Fruit fly (Drosophila melanogaster): ENCODE results near the gene AhcyL1.

AhcyL1 gene

DNA sequence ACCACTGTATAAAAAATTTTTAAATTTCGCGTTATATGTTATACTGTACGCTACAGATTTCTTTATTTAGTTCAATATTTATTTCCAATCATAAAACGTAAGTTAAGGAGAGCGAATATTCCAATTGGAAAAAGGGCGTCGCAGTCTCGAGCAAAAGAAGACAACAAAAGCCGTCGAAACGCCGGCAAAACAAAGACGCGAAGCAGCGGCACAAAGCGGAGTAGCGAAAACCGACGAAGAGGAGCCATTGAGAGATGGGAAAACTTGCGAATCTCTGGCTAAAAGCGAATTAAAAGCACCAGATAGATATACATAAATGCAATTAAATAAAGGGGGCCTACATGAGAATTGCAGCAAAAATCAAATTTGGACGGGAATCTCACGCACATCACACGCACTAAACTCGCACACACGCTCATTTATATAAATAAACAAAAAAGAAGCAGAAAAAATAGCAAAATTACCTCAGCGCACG lies 6.3 kb downstream of the AhcyL1 start:
- TF ChIP-seq CG12768 (GFP tag; optimal IDR thresholded peaks at IDR 0.05) (no peak), Mnt (GFP tag; optimal IDR thresholded peaks at IDR 0.05) (peak; percentile 25), bab1 (GFP tag; optimal IDR thresholded peaks at IDR 0.05) (no peak), tj (GFP tag; optimal IDR thresholded peaks at IDR 0.05) (no peak), cnc (optimal IDR thresholded peaks at IDR 0.05) (no peak)

DNA sequence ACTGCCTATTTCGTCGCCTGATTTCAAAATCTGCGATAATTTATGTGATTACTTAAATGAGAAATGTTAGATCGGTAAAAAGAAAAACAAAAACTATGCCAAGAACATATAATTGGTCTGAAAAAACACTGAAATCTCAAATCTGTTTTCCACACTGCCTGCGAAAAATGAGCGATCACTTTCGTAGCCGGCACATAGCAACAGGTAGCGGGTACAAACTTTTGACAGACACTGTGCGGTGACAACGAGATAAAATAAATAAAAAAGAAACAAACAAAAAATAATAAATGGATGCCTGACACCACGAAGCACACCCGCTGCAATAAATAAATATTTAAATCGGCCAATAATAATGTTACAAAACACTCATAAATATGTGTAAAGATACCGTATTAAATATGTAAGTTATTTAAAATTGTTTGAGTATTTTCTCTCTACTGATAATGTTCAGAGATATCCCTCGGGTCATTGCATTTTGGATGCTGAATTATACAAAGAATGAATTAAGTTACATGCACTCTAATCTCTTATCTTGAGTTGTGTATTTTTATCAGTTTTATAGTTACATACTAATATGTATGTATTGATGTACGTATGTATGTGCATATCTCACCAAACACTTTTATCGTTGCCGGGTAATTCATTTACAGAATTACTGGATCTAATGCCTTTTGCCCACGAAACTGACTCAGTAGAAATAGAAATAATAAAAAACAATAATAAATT lies 6.9 kb downstream of the AhcyL1 start:
- peak; percentile 94 for TF ChIP-seq kay (GFP tag; ENCODE audit: borderline replicate concordance)
- no peak for TF ChIP-seq Mnt (GFP tag; optimal IDR thresholded peaks at IDR 0.05)

DNA sequence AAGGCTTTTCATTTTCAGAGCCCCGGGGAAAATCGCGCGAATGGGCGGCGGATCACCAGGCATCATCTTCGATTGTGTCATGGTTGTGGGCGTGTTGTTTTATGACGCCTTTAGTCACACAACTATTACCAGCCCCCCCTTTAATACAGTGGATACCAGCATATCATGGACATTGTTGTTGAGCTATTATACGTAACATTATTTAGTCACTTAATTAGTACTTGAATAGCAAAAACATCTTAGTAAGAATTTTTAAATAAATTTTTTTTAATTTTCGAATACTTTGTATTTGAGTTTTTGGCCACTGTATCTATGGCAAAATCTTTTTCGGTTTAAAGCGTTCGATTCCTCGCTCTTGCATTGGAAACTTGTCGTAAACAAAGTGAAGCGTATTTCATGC lies 8.4 kb downstream of the AhcyL1 start:
- TF ChIP-seq Crg-1 (GFP tag; optimal IDR thresholded peaks at IDR 0.05) (no peak), CG7045 (GFP tag; optimal IDR thresholded peaks at IDR 0.05) (no peak), cic (GFP tag; optimal IDR thresholded peaks at IDR 0.05) (no peak), CG1620 (GFP tag; optimal IDR thresholded peaks at IDR 0.05) (no peak), Clk (GFP tag; optimal IDR thresholded peaks at IDR 0.05) (no peak), toe (GFP tag; optimal IDR thresholded peaks at IDR 0.05) (no peak)

DNA sequence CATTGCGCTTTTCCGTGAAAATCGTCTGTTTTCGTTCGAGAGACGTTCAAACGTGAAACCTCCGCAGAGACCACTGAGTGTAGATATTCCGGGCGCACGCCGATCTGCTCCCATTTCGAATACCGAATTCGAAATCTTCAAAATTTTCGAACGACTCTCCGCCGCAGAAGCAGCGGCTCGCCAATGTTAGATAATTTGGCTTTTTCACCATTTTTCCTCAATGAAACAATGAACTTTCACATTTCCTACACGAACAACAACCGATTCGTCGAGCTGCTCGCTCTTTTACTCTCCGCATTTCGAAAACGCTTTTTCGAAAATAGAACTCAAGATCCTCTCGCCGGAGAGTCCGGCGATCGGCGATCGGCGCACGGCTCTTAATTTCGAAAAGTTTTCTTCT lies 10.0 kb downstream of the AhcyL1 start:
- TF ChIP-seq CG7045 (GFP tag; optimal IDR thresholded peaks at IDR 0.05) (no peak), CG14711 (tag; optimal IDR thresholded peaks at IDR 0.05) (no peak), cic (GFP tag; optimal IDR thresholded peaks at IDR 0.05) (no peak), bab1 (GFP tag; optimal IDR thresholded peaks at IDR 0.05) (no peak), CG11617 (GFP tag; optimal IDR thresholded peaks at IDR 0.05) (no peak), ovo (GFP tag; optimal IDR thresholded peaks at IDR 0.05) (no peak), CG7101 (tag; optimal IDR thresholded peaks at IDR 0.05) (no peak), CG33017 (tag; optimal IDR thresholded peaks at IDR 0.05) (no peak), Mnt (GFP tag; optimal IDR thresholded peaks at IDR 0.05) (no peak), cnc (optimal IDR thresholded peaks at IDR 0.05) (no peak)

DNA sequence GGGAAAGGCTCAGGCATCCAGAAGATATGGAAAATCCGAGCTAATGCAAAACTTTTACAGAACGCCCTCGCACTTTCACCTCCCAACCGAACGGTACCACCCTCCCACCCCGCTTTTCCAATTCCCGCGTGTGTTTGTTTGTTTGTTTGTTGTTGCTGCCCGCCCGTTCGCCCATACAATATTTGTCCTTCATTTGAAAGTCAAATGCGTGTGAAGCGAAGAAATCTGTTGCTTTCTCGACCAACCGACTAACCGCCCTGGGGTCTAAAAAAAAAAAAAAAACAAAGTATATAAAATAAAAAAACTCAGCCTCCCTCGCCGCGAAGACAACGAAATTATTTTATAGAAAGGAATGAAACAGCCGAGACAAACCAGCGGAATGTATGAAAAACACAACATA lies 23.8 kb downstream of the AhcyL1 start:
- TF ChIP-seq CG7101 (tag; optimal IDR thresholded peaks at IDR 0.05) (no peak), CG14711 (tag; optimal IDR thresholded peaks at IDR 0.05) (no peak), CG5204 (GFP tag; optimal IDR thresholded peaks at IDR 0.05) (no peak), CG7045 (GFP tag; optimal IDR thresholded peaks at IDR 0.05) (no peak), tj (GFP tag; optimal IDR thresholded peaks at IDR 0.05) (no peak), bab1 (GFP tag; optimal IDR thresholded peaks at IDR 0.05) (no peak), Crg-1 (GFP tag; optimal IDR thresholded peaks at IDR 0.05) (no peak), CG12768 (GFP tag; optimal IDR thresholded peaks at IDR 0.05) (no peak), kay (GFP tag; ENCODE audit: borderline replicate concordance) (no peak), pad (GFP tag; optimal IDR thresholded peaks at IDR 0.05) (no peak), cnc (optimal IDR thresholded peaks at IDR 0.05) (no peak), Mnt (GFP tag; optimal IDR thresholded peaks at IDR 0.05) (no peak), CG11617 (GFP tag; optimal IDR thresholded peaks at IDR 0.05) (no peak), toe (GFP tag; optimal IDR thresholded peaks at IDR 0.05) (no peak), ovo (GFP tag; optimal IDR thresholded peaks at IDR 0.05) (no peak), cic (GFP tag; optimal IDR thresholded peaks at IDR 0.05) (no peak), CG33017 (tag; optimal IDR thresholded peaks at IDR 0.05) (no peak), Hr96 (GFP tag; optimal IDR thresholded peaks at IDR 0.05) (no peak)

DNA sequence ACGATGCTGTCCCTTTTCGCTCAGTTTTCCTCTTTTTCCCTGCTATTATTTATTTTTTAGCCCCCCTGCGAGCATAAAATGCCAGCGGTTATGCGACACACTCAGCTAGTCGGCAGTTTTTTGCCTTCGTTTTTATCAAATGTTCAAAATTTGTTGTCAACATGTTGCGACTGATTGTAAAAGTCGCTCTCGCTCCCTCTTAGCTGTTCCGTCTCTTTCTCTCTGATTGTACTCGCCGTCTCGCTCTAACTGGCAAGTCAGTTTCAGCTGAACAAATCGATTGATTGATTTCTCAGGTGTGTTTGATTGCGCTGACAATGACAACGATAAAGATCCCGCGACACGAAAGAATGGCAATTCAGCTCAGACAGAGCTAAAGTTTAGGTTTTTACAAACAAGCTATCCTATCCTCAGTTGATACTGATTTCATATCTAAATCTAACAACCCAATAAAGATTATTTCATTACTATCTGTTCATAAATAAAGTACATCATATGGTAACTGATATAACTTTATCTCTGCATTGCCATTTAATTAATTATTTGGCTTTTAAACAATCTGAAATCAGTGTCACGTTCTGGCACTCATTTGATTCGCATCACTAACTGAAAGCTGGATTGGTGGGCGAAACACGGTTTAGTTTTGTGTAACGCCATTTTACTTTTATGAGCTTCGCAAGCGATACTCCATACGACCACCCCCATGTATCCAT lies 26.3 kb downstream of the AhcyL1 start:
- TF ChIP-seq Hr96 (GFP tag; optimal IDR thresholded peaks at IDR 0.05) (no peak), tj (GFP tag; optimal IDR thresholded peaks at IDR 0.05) (no peak), CG11617 (GFP tag; optimal IDR thresholded peaks at IDR 0.05) (no peak)

DNA sequence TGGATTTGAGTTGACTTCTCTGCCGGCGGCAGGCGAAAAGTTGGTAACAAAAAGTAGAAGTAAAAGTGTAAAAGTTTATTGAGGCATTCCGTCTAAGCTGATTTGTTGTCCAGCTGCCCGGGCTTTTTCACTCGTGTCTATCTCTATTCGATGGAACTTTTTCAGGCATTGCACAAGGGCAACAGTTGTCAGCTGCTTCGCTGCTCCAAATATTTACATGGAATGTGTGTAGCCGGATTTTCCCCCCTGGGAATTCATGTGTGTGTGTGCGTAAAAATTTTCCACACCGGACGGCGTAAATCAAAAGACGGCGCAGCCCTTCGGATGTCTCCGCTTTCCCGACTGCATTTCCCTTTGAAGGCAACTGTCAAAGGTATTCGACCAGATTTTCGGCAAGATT lies 27.2 kb downstream of the AhcyL1 start:
- no peak for TF ChIP-seq CG7101 (tag; optimal IDR thresholded peaks at IDR 0.05)
- TF ChIP-seq CG12768 (GFP tag; optimal IDR thresholded peaks at IDR 0.05) = no peak
- no peak for TF ChIP-seq pad (GFP tag; optimal IDR thresholded peaks at IDR 0.05)
- no peak for TF ChIP-seq Mnt (GFP tag; optimal IDR thresholded peaks at IDR 0.05)
- TF ChIP-seq toe (GFP tag; optimal IDR thresholded peaks at IDR 0.05) = no peak
- TF ChIP-seq ovo (GFP tag; optimal IDR thresholded peaks at IDR 0.05) = no peak
- no peak for TF ChIP-seq CG11617 (GFP tag; optimal IDR thresholded peaks at IDR 0.05)
- TF ChIP-seq CG1620 (GFP tag; optimal IDR thresholded peaks at IDR 0.05) = no peak
- TF ChIP-seq Hr96 (GFP tag; optimal IDR thresholded peaks at IDR 0.05) = no peak
- TF ChIP-seq CG33017 (tag; optimal IDR thresholded peaks at IDR 0.05) = no peak
- TF ChIP-seq Clk (GFP tag; optimal IDR thresholded peaks at IDR 0.05) = no peak
- no peak for TF ChIP-seq cnc (optimal IDR thresholded peaks at IDR 0.05)
- TF ChIP-seq CG14711 (tag; optimal IDR thresholded peaks at IDR 0.05) = no peak
- no peak for TF ChIP-seq kay (GFP tag; ENCODE audit: borderline replicate concordance)
